Worm (Caenorhabditis elegans) whole organism, L2 larva: Measurements from ENCODE around the gene ptr-15.

Experiments
- R02D3.7 ChIP-seq: fragments of 150-350 bp; optimal IDR thresholded peaks from 2 replicates; lab custom pipeline; 2014; ENCODE audit warnings: missing biosample characterization, missing genetic modification characterization
- egl-27 ChIP-seq: sonication (generic microtip); optimal IDR thresholded peaks from 3 replicates; lab custom pipeline; 2017; ENCODE audit warnings: missing biosample characterization, missing genetic modification reagents, missing genetic modification characterization
- lin-39 ChIP-seq: fragments of 150-350 bp; optimal IDR thresholded peaks from 2 replicates; lab custom pipeline; 2014; ENCODE audit warnings: missing biosample characterization, missing genetic modification reagents, missing genetic modification characterization
- mab-5 ChIP-seq: fragments of 150-350 bp; optimal IDR thresholded peaks from 2 replicates; lab custom pipeline; 2014; ENCODE audit warnings: missing biosample characterization, missing genetic modification characterization
- mdl-1 ChIP-seq, 2 experiments: fragments of 150-350 bp in 1 of 2; sonication (generic microtip) in 1 of 2; optimal IDR thresholded peaks; 2 replicates each; lab custom pipeline; 2017; ENCODE audit warnings: missing biosample characterization in 2 of 2, missing genetic modification characterization in 2 of 2
- nhr-21 ChIP-seq: fragments of 150-350 bp; optimal IDR thresholded peaks from 2 replicates; lab custom pipeline; 2014; ENCODE audit warnings: missing biosample characterization, missing genetic modification characterization

- TF ChIP-seq lin-39 (tag; lab: Kevin White, UChicago) (no peak), R02D3.7 (tag; lab: Kevin White, UChicago) (no peak), mdl-1 (tag; optimal IDR thresholded peaks at IDR 0.05; lab: Kevin White, UChicago) (no peak), egl-27 (tag; lab: Kevin White, UChicago) (no peak), nhr-21 (no peak), mab-5 (tag; lab: Kevin White, UChicago) (no peak)
Observed at ce11 chrV:6948225-6948624, 21.6 kb downstream of the ptr-15 start, which contains the start of gene Y57E12B.1.
